Worm (Caenorhabditis elegans) whole organism, early embryonic: ENCODE data around the gene ugt-15.

ENCODE experiments used
- B0310.2 ChIP-seq: sonication (generic microtip); optimal IDR thresholded peaks from 2 replicates; lab custom pipeline; 2016; ENCODE audit warnings: mild to moderate bottlenecking, missing genetic modification characterization, missing compliant biosample characterization
- F13C5.2 ChIP-seq: sonication (generic microtip); optimal IDR thresholded peaks from 2 replicates; lab custom pipeline; 2017; ENCODE audit warnings: mild to moderate bottlenecking, missing genetic modification characterization, inconsistent platforms, missing compliant biosample characterization
- aly-1 ChIP-seq: sonication (generic microtip); optimal IDR thresholded peaks from 2 replicates; lab custom pipeline; 2016; ENCODE audit warnings: missing genetic modification characterization, missing compliant biosample characterization
- ama-1 ChIP-seq: fragments of 150-350 bp; optimal IDR thresholded peaks from 2 replicates; lab custom pipeline; 2014
- ceh-13 ChIP-seq: fragments of 200-800 bp; sonication (Bioruptor generic); optimal IDR thresholded peaks from 2 replicates; lab custom pipeline; 2018; ENCODE audit warnings: mild to moderate bottlenecking, missing genetic modification characterization, missing compliant biosample characterization
- ceh-36 ChIP-seq: sonication (generic microtip); optimal IDR thresholded peaks from 2 replicates; lab custom pipeline; 2016; ENCODE audit warnings: missing genetic modification characterization, inconsistent platforms, missing compliant biosample characterization
- ets-7 ChIP-seq: sonication (generic microtip); optimal IDR thresholded peaks from 2 replicates; lab custom pipeline; 2016; ENCODE audit warnings: missing genotype, missing genetic modification characterization, missing compliant biosample characterization
- flt-1 ChIP-seq: fragments of 200-800 bp; sonication (Bioruptor generic); IDR thresholded peaks from 2 replicates; pipeline ENCODE4 v1.3.6; 2022; ENCODE audit warnings: missing genetic modification characterization, missing compliant biosample characterization
- hmbx-1 ChIP-seq: sonication (generic microtip); optimal IDR thresholded peaks from 2 replicates; lab custom pipeline; 2016; ENCODE audit warnings: mild to moderate bottlenecking, missing genetic modification characterization, missing compliant biosample characterization
- hmg-4 ChIP-seq: fragments of 200-800 bp; sonication (Bioruptor generic); optimal IDR thresholded peaks from 2 replicates; lab custom pipeline; 2018; ENCODE audit warnings: mild to moderate bottlenecking, missing genetic modification characterization, missing compliant biosample characterization
- hnd-1 ChIP-seq: sonication (generic microtip); optimal IDR thresholded peaks from 2 replicates; lab custom pipeline; 2016; ENCODE audit warnings: missing genetic modification characterization, missing compliant biosample characterization
- pes-1 ChIP-seq: fragments of 200-800 bp; sonication (Bioruptor generic); IDR thresholded peaks from 2 replicates; pipeline ENCODE4 v1.3.6; 2022; ENCODE audit warnings: missing genetic modification reagents, missing genetic modification characterization, missing compliant biosample characterization
- scrt-1 ChIP-seq: fragments of 200-800 bp; sonication (Bioruptor generic); IDR thresholded peaks from 2 replicates; pipeline ENCODE4 v1.3.6; 2022; ENCODE audit warnings: missing genetic modification characterization, missing compliant biosample characterization
- sea-1 ChIP-seq: fragments of 200-800 bp; sonication (Bioruptor generic); conservative IDR thresholded peaks from 2 replicates; pipeline ENCODE4 v1.3.6; 2022; ENCODE audit warnings: missing genetic modification characterization, missing compliant biosample characterization
- tbx-11 ChIP-seq: fragments of 200-800 bp; sonication (Bioruptor generic); IDR thresholded peaks from 2 replicates; pipeline ENCODE4 v1.3.6; 2022; ENCODE audit warnings: missing genetic modification characterization, missing compliant biosample characterization
- tbx-37 ChIP-seq: fragments of 200-800 bp; sonication (Bioruptor generic); conservative IDR thresholded peaks from 2 replicates; pipeline ENCODE4 v1.3.6; 2022; ENCODE audit warnings: missing genetic modification reagents, missing genetic modification characterization, missing compliant biosample characterization
- tra-4 ChIP-seq: sonication (generic microtip); optimal IDR thresholded peaks from 2 replicates; lab custom pipeline; 2017; ENCODE audit warnings: missing genetic modification characterization, missing compliant biosample characterization

The ugt-15 gene

ce11 chrV:12822065-12822464 is 5.3 kb upstream of the ugt-15 start:
- TF ChIP-seq flt-1 = no peak
- TF ChIP-seq aly-1 = no peak
- TF ChIP-seq sea-1 (GFP tag; lab: Robert Waterston, UW) = no peak
- no peak for TF ChIP-seq pes-1 (GFP tag; lab: Robert Waterston, UW)
- no peak for TF ChIP-seq hmg-4
- TF ChIP-seq F13C5.2 = no peak
- TF ChIP-seq hmbx-1 (tag; lab: Kevin White, UChicago) = no peak
- no peak for TF ChIP-seq ceh-13 (GFP tag; lab: Kevin White, UChicago)
- TF ChIP-seq tbx-37 (GFP tag; lab: Robert Waterston, UW) = no peak
- no peak for TF ChIP-seq ets-7 (tag; lab: Kevin White, UChicago)
- TF ChIP-seq tra-4 (tag; lab: Kevin White, UChicago) = no peak
- no peak for TF ChIP-seq ceh-36 (tag; lab: Kevin White, UChicago)
- TF ChIP-seq ama-1 (lab: Kevin White, UChicago) = no peak
- no peak for TF ChIP-seq B0310.2 (tag; lab: Kevin White, UChicago)
- no peak for TF ChIP-seq tbx-11

ce11 chrV:12824777-12825176 is 2.5 kb upstream of the ugt-15 start, which contains the start of gene ugt-16:
Gene ugt-16 (plus strand): TSS chrV:12825024.
- TF ChIP-seq ama-1 (lab: Kevin White, UChicago) (no peak), tbx-37 (GFP tag; lab: Robert Waterston, UW) (no peak), F13C5.2 (no peak), tbx-11 (no peak), hmg-4 (no peak), tra-4 (tag; lab: Kevin White, UChicago) (no peak), hnd-1 (tag; lab: Kevin White, UChicago) (no peak), ets-7 (tag; lab: Kevin White, UChicago) (no peak), B0310.2 (tag; lab: Kevin White, UChicago) (no peak), aly-1 (no peak), ceh-13 (GFP tag; lab: Kevin White, UChicago) (no peak), sea-1 (GFP tag; lab: Robert Waterston, UW) (no peak), pes-1 (GFP tag; lab: Robert Waterston, UW) (no peak), flt-1 (no peak), ceh-36 (tag; lab: Kevin White, UChicago) (no peak)

- TF ChIP-seq ama-1 (lab: Kevin White, UChicago) (no peak), hnd-1 (tag; lab: Kevin White, UChicago) (no peak), F13C5.2 (no peak), flt-1 (no peak), aly-1 (no peak), tbx-37 (GFP tag; lab: Robert Waterston, UW) (no peak), tbx-11 (no peak), pes-1 (GFP tag; lab: Robert Waterston, UW) (no peak), hmbx-1 (tag; lab: Kevin White, UChicago) (no peak), ceh-13 (GFP tag; lab: Kevin White, UChicago) (no peak), sea-1 (GFP tag; lab: Robert Waterston, UW) (no peak), ets-7 (tag; lab: Kevin White, UChicago) (no peak), scrt-1 (GFP tag; lab: Robert Waterston, UW) (no peak), B0310.2 (tag; lab: Kevin White, UChicago) (no peak), hmg-4 (no peak), ceh-36 (tag; lab: Kevin White, UChicago) (no peak), tra-4 (tag; lab: Kevin White, UChicago) (no peak)
Measured at ce11 chrV:12835388-12835787, 8.1 kb downstream of the ugt-15 start, which contains the start of gene C44H9.4. Gene C44H9.4 (plus strand): TSS chrV:12835688.

- no peak for TF ChIP-seq hmbx-1 (tag; lab: Kevin White, UChicago)
- TF ChIP-seq flt-1 = no peak
- TF ChIP-seq pes-1 (GFP tag; lab: Robert Waterston, UW) = no peak
- TF ChIP-seq tbx-11 = no peak
- no peak for TF ChIP-seq hmg-4
- TF ChIP-seq tbx-37 (GFP tag; lab: Robert Waterston, UW) = no peak
- TF ChIP-seq ceh-13 (GFP tag; lab: Kevin White, UChicago) = no peak
- TF ChIP-seq hnd-1 (tag; lab: Kevin White, UChicago) = no peak
- TF ChIP-seq ets-7 (tag; lab: Kevin White, UChicago) = no peak
Measured at ce11 chrV:12844748-12845147, 17.4 kb downstream of the ugt-15 start.

- TF ChIP-seq hnd-1 (tag; lab: Kevin White, UChicago) (no peak), hmg-4 (no peak), flt-1 (no peak), ceh-13 (GFP tag; lab: Kevin White, UChicago) (no peak), B0310.2 (tag; lab: Kevin White, UChicago) (no peak), hmbx-1 (tag; lab: Kevin White, UChicago) (no peak), tbx-37 (GFP tag; lab: Robert Waterston, UW) (no peak), F13C5.2 (no peak), sea-1 (GFP tag; lab: Robert Waterston, UW) (no peak)
Measured at ce11 chrV:12845247-12845646, 17.9 kb downstream of the ugt-15 start, which contains the start of gene C44H9.6. Gene C44H9.6 (minus strand): TSS chrV:12845347.

- TF ChIP-seq tra-4 (tag; lab: Kevin White, UChicago) (no peak), ceh-36 (tag; lab: Kevin White, UChicago) (no peak), tbx-11 (no peak), B0310.2 (tag; lab: Kevin White, UChicago) (no peak), sea-1 (GFP tag; lab: Robert Waterston, UW) (no peak), flt-1 (no peak), F13C5.2 (no peak), ceh-13 (GFP tag; lab: Kevin White, UChicago) (no peak), hnd-1 (tag; lab: Kevin White, UChicago) (no peak), ets-7 (tag; lab: Kevin White, UChicago) (no peak), scrt-1 (GFP tag; lab: Robert Waterston, UW) (no peak), tbx-37 (GFP tag; lab: Robert Waterston, UW) (no peak), aly-1 (no peak), pes-1 (GFP tag; lab: Robert Waterston, UW) (no peak), ama-1 (lab: Kevin White, UChicago) (no peak), hmg-4 (no peak), hmbx-1 (tag; lab: Kevin White, UChicago) (no peak)
Measured at ce11 chrV:12849736-12850135, 22.4 kb downstream of the ugt-15 start, which contains the start of gene C44H9.5. Gene C44H9.5 (minus strand): TSS chrV:12849864.

ce11 chrV:12852355-12852754 is 25.0 kb downstream of the ugt-15 start:
- TF ChIP-seq ceh-13 (GFP tag; lab: Kevin White, UChicago) (no peak), hmg-4 (no peak), tbx-37 (GFP tag; lab: Robert Waterston, UW) (no peak), hnd-1 (tag; lab: Kevin White, UChicago) (no peak), sea-1 (GFP tag; lab: Robert Waterston, UW) (no peak), tra-4 (tag; lab: Kevin White, UChicago) (no peak), hmbx-1 (tag; lab: Kevin White, UChicago) (no peak), F13C5.2 (no peak), ets-7 (tag; lab: Kevin White, UChicago) (no peak), aly-1 (no peak), scrt-1 (GFP tag; lab: Robert Waterston, UW) (no peak), flt-1 (no peak), B0310.2 (tag; lab: Kevin White, UChicago) (no peak), pes-1 (GFP tag; lab: Robert Waterston, UW) (no peak), tbx-11 (no peak), ama-1 (lab: Kevin White, UChicago) (no peak), ceh-36 (tag; lab: Kevin White, UChicago) (no peak)
